Fruit fly (Drosophila melanogaster) whole organism, embryonic: ENCODE results near the gene CG13096.

Source experiments
- Abd-B ChIP-seq: fragments of 200-800 bp; sonication (Bioruptor generic); optimal IDR thresholded peaks from 2 replicates; lab custom pipeline; 2018; ENCODE audit warnings: missing biosample characterization, mild to moderate bottlenecking, missing genetic modification characterization, moderate library complexity
- Bdp1 ChIP-seq: fragments of 200-800 bp; sonication (Bioruptor generic); optimal IDR thresholded peaks from 3 replicates; lab custom pipeline; 2016; ENCODE audit warnings: missing biosample characterization, missing genetic modification characterization
- CG10321 ChIP-seq: fragments of 200-800 bp; sonication (Bioruptor generic); IDR thresholded peaks from 2 replicates; pipeline ENCODE4 v1.3.6; 2022; ENCODE audit warnings: missing biosample characterization, missing genetic modification characterization
- CG11560 ChIP-seq: fragments of 200-800 bp; sonication (Bioruptor generic); IDR thresholded peaks from 3 replicates; pipeline ENCODE4 v1.3.6; 2022; ENCODE audit warnings: missing biosample characterization, missing genetic modification characterization
- CG12659 ChIP-seq: fragments of 200-800 bp; sonication (Bioruptor generic); optimal IDR thresholded peaks from 3 replicates; lab custom pipeline; 2017; ENCODE audit warnings: mild to moderate bottlenecking, missing biosample characterization, missing genetic modification reagents, missing genetic modification characterization
- CG14667 ChIP-seq: fragments of 200-800 bp; sonication (Bioruptor generic); IDR thresholded peaks from 2 replicates; pipeline ENCODE4 v1.3.6; 2022; ENCODE audit warnings: missing biosample characterization, missing genetic modification characterization
- CG15269 ChIP-seq: fragments of 200-800 bp; sonication (Bioruptor generic); optimal IDR thresholded peaks from 2 replicates; lab custom pipeline; 2018; ENCODE audit warnings: missing biosample characterization, mild to moderate bottlenecking, missing genetic modification characterization, moderate library complexity
- CG15601 ChIP-seq: fragments of 200-800 bp; sonication (Bioruptor generic); optimal IDR thresholded peaks from 3 replicates; lab custom pipeline; 2019; ENCODE audit warnings: missing biosample characterization, mild to moderate bottlenecking, missing genetic modification characterization, moderate library complexity
- CG15696 ChIP-seq: fragments of 200-800 bp; sonication (Bioruptor generic); optimal IDR thresholded peaks from 2 replicates; lab custom pipeline; 2019; ENCODE audit warnings: missing biosample characterization, mild to moderate bottlenecking, missing genetic modification characterization, moderate library complexity
- CG17829 ChIP-seq: fragments of 200-800 bp; optimal IDR thresholded peaks from 2 replicates; lab custom pipeline; 2019; ENCODE audit warnings: missing biosample characterization, mild to moderate bottlenecking, missing genetic modification characterization, moderate library complexity
- CG2712 ChIP-seq: fragments of 200-800 bp; optimal IDR thresholded peaks from 3 replicates; lab custom pipeline; 2019; ENCODE audit warnings: missing biosample characterization, mild to moderate bottlenecking, missing genetic modification characterization, moderate library complexity
- CG31365 ChIP-seq: fragments of 200-800 bp; sonication (Bioruptor generic); optimal IDR thresholded peaks from 2 replicates; lab custom pipeline; 2018; ENCODE audit warnings: missing biosample characterization, mild to moderate bottlenecking, missing genetic modification characterization
- CG31388 ChIP-seq: fragments of 200-800 bp; sonication (Bioruptor generic); optimal IDR thresholded peaks from 2 replicates; lab custom pipeline; 2016; ENCODE audit warnings: missing biosample characterization, missing genetic modification characterization
- CG5180 ChIP-seq: fragments of 200-800 bp; sonication (Bioruptor generic); optimal IDR thresholded peaks from 3 replicates; lab custom pipeline; 2017; ENCODE audit warnings: missing biosample characterization, missing genetic modification characterization, mild to moderate bottlenecking, moderate library complexity, missing genetic modification reagents
- CG8359 ChIP-seq: fragments of 200-800 bp; sonication (Bioruptor generic); optimal IDR thresholded peaks from 2 replicates; lab custom pipeline; 2017; ENCODE audit warnings: missing biosample characterization, mild to moderate bottlenecking, missing genetic modification characterization, borderline replicate concordance
- CG9215 ChIP-seq: fragments of 200-800 bp; sonication (Bioruptor generic); IDR thresholded peaks from 2 replicates; pipeline ENCODE4 v1.3.6; 2022; ENCODE audit warnings: missing biosample characterization, missing genetic modification characterization
- CG9797 ChIP-seq: fragments of 200-800 bp; sonication (Bioruptor generic); optimal IDR thresholded peaks from 3 replicates; lab custom pipeline; 2018; ENCODE audit warnings: missing biosample characterization, mild to moderate bottlenecking, missing genetic modification characterization
- CG9817 ChIP-seq: fragments of 200-800 bp; sonication (Bioruptor generic); optimal IDR thresholded peaks from 2 replicates; lab custom pipeline; 2018; ENCODE audit warnings: missing biosample characterization, mild to moderate bottlenecking, missing genetic modification characterization, moderate library complexity
- CkIIα-i1 ChIP-seq: fragments of 200-800 bp; sonication (Bioruptor generic); IDR thresholded peaks from 2 replicates; pipeline ENCODE4 v1.3.6; 2022; ENCODE audit warnings: missing biosample characterization, missing genetic modification characterization
- D19B ChIP-seq: fragments of 200-800 bp; sonication (Bioruptor generic); optimal IDR thresholded peaks from 2 replicates; lab custom pipeline; 2017; ENCODE audit warnings: missing biosample characterization, mild to moderate bottlenecking, missing genetic modification characterization
- Dip3 ChIP-seq: fragments of 200-800 bp; sonication (Bioruptor generic); optimal IDR thresholded peaks from 3 replicates; lab custom pipeline; 2016; ENCODE audit warnings: missing biosample characterization, missing genetic modification characterization
- Fer2 ChIP-seq: fragments of 200-800 bp; sonication (Bioruptor generic); optimal IDR thresholded peaks from 2 replicates; lab custom pipeline; 2018; ENCODE audit warnings: missing biosample characterization, mild to moderate bottlenecking, missing genetic modification characterization, moderate library complexity
- Fer3 ChIP-seq: fragments of 200-800 bp; sonication (Bioruptor generic); optimal IDR thresholded peaks from 2 replicates; lab custom pipeline; 2018; ENCODE audit warnings: missing biosample characterization, mild to moderate bottlenecking, missing genetic modification characterization, moderate library complexity
- HLH3B ChIP-seq: fragments of 200-800 bp; sonication (Bioruptor generic); IDR thresholded peaks from 2 replicates; pipeline ENCODE4 v1.3.6; 2022; ENCODE audit warnings: missing biosample characterization, missing genetic modification characterization
- HLH54F ChIP-seq: fragments of 200-800 bp; sonication (Bioruptor generic); optimal IDR thresholded peaks from 3 replicates; lab custom pipeline; 2016; ENCODE audit warnings: missing biosample characterization, missing genetic modification characterization
- NC2α ChIP-seq: fragments of 200-800 bp; sonication (Bioruptor generic); optimal IDR thresholded peaks from 2 replicates; lab custom pipeline; 2016; ENCODE audit warnings: missing biosample characterization, missing genetic modification characterization
- Oaz ChIP-seq: fragments of 200-800 bp; sonication (Bioruptor generic); IDR thresholded peaks from 2 replicates; pipeline ENCODE4 v1.3.6; 2022; ENCODE audit warnings: missing biosample characterization, missing genetic modification characterization
- Rx ChIP-seq: fragments of 200-800 bp; sonication (Bioruptor generic); IDR thresholded peaks from 2 replicates; pipeline ENCODE4 v1.3.6; 2022; ENCODE audit warnings: missing biosample characterization, missing genetic modification characterization
- Usf ChIP-seq: fragments of 200-800 bp; sonication (Bioruptor generic); optimal IDR thresholded peaks from 2 replicates; lab custom pipeline; 2017; ENCODE audit warnings: missing genotype, missing biosample characterization, missing genetic modification characterization
- Xrp1 ChIP-seq: fragments of 200-800 bp; sonication (Bioruptor generic); IDR thresholded peaks from 2 replicates; pipeline ENCODE4 v1.3.6; 2022; ENCODE audit warnings: missing biosample characterization, missing genetic modification characterization
- ase ChIP-seq: fragments of 200-800 bp; sonication (Bioruptor generic); IDR thresholded peaks from 3 replicates; pipeline ENCODE4 v1.3.6; 2022; ENCODE audit warnings: missing biosample characterization, missing genetic modification characterization
- chn ChIP-seq: fragments of 200-800 bp; sonication (Bioruptor generic); optimal IDR thresholded peaks from 2 replicates; lab custom pipeline; 2016; ENCODE audit warnings: missing biosample characterization, missing genetic modification characterization
- crp ChIP-seq, 2 experiments: fragments of 200-800 bp; sonication (Bioruptor generic); optimal IDR thresholded peaks; 2 replicates in 1 of 2; 3 replicates in 1 of 2; lab custom pipeline; 2017; ENCODE audit warnings: missing biosample characterization in 2 of 2, missing genetic modification characterization in 2 of 2, mild to moderate bottlenecking in 1 of 2, moderate library complexity in 1 of 2
- exex ChIP-seq: fragments of 200-800 bp; sonication (Bioruptor generic); optimal IDR thresholded peaks from 4 replicates; lab custom pipeline; 2018; ENCODE audit warnings: missing biosample characterization, mild to moderate bottlenecking, missing genetic modification characterization, moderate library complexity
- kay ChIP-seq: fragments of 200-800 bp; sonication (Bioruptor generic); optimal IDR thresholded peaks from 2 replicates; lab custom pipeline; 2016; ENCODE audit warnings: missing biosample characterization, missing genetic modification characterization
- klu ChIP-seq: fragments of 200-800 bp; sonication (Bioruptor generic); IDR thresholded peaks from 2 replicates; pipeline ENCODE4 v1.3.6; 2022; ENCODE audit warnings: missing biosample characterization, missing genetic modification characterization
- lab ChIP-seq: fragments of 200-800 bp; sonication (Bioruptor generic); optimal IDR thresholded peaks from 3 replicates; lab custom pipeline; 2017; ENCODE audit warnings: missing biosample characterization, missing genetic modification characterization, mild to moderate bottlenecking, moderate library complexity, missing genetic modification reagents
- nerfin-1 ChIP-seq: fragments of 200-800 bp; sonication (Bioruptor generic); optimal IDR thresholded peaks from 3 replicates; lab custom pipeline; 2019; ENCODE audit warnings: missing biosample characterization, mild to moderate bottlenecking, missing genetic modification characterization, moderate library complexity
- nom ChIP-seq: fragments of 200-800 bp; sonication (Bioruptor generic); optimal IDR thresholded peaks from 2 replicates; lab custom pipeline; 2017; ENCODE audit warnings: missing biosample characterization, missing genetic modification characterization, mild to moderate bottlenecking, moderate library complexity, missing genetic modification reagents
- psq ChIP-seq: fragments of 200-800 bp; sonication (Bioruptor generic); optimal IDR thresholded peaks from 2 replicates; lab custom pipeline; 2017; ENCODE audit warnings: missing biosample characterization, missing genetic modification characterization
- ro ChIP-seq: fragments of 200-800 bp; sonication (Bioruptor generic); IDR thresholded peaks from 2 replicates; pipeline ENCODE4 v1.3.6; 2022; ENCODE audit warnings: missing biosample characterization, missing genetic modification characterization
- sd ChIP-seq: fragments of 200-800 bp; sonication (Bioruptor generic); optimal IDR thresholded peaks from 3 replicates; lab custom pipeline; 2018; ENCODE audit warnings: missing biosample characterization, mild to moderate bottlenecking, missing genetic modification characterization, moderate library complexity
- seq ChIP-seq: fragments of 200-800 bp; sonication (Bioruptor generic); IDR thresholded peaks from 2 replicates; pipeline ENCODE4 v1.3.6; 2022; ENCODE audit warnings: missing biosample characterization, missing genetic modification characterization
- sima ChIP-seq: fragments of 200-800 bp; sonication (Bioruptor generic); optimal IDR thresholded peaks from 2 replicates; lab custom pipeline; 2016; ENCODE audit warnings: missing biosample characterization, missing genetic modification characterization
- sqz ChIP-seq: fragments of 200-800 bp; sonication (Bioruptor generic); optimal IDR thresholded peaks from 3 replicates; lab custom pipeline; 2018; ENCODE audit warnings: missing biosample characterization, mild to moderate bottlenecking, missing genetic modification characterization
- tap ChIP-seq: fragments of 200-800 bp; optimal IDR thresholded peaks from 3 replicates; lab custom pipeline; 2019; ENCODE audit warnings: missing biosample characterization, mild to moderate bottlenecking, missing genetic modification characterization, moderate library complexity
- tin ChIP-seq: fragments of 200-800 bp; sonication (Bioruptor generic); optimal IDR thresholded peaks from 3 replicates; lab custom pipeline; 2016; ENCODE audit warnings: missing biosample characterization, missing genetic modification characterization
- ttk ChIP-seq: fragments of 200-800 bp; sonication (Bioruptor generic); IDR thresholded peaks from 2 replicates; pipeline ENCODE4 v2.1.2; 2022; ENCODE audit warnings: missing biosample characterization, missing genetic modification characterization

CG13096 gene

DNA sequence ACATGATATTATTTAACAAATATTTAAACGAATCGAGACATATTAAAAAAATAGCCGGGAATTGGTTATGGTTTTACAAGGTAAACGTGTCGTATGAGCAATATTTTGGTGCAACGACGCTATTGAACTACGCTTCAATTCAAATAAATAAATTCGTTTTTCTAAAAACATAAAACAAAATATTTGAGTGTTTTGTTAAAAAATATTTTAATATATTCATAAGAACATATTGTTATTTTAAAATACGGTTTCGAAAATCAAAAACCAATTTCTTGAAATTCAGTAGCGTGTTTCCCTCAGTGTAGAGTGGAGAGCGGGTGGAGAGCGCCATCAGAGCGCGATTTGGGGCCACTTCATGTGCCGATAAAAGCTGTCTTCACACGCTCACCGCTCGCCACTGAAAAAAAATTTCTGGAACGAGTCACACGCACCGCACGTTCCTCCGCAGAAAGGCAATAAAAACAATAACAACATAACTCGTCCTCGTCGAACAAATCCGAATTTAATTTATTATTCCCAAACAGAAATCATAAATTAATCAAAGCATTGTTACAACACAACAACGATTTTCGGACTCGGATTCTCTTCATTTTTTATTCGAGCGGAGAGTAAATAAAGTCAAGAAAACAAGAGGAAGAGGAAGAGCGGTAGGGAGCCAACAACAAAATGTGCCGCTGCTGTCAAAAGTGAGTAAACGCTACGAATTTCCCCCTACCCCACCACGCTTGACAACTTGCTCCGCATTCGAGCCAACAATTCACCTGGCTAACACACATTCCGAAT lies 23.9 kb upstream of the CG13096 start (continued):
- TF ChIP-seq Usf (GFP tag; lab: Kevin White, UChicago) (peak; percentile 92), HLH3B (GFP tag; lab: Robert Waterston, UW) (peak; percentile 78), ro (GFP tag; lab: Robert Waterston, UW) (peak; percentile 63; the same call in 1 of the 2 replicates), CG17829 (tag; lab: Kevin White, UChicago) (peak; percentile 96), Rx (GFP tag; lab: Robert Waterston, UW) (peak; percentile 45; the same call in 1 of the 2 replicates), tin (peak; percentile 84), Oaz (GFP tag; lab: Robert Waterston, UW) (peak; percentile 67), CG10321 (peak; percentile 34; the same call in 1 of the 2 replicates), D19B (GFP tag; lab: Kevin White, UChicago) (peak; percentile 85), CG31388 (GFP tag; lab: Kevin White, UChicago) (peak; percentile 48), exex (tag; lab: Kevin White, UChicago) (peak; percentile 51), CkIIα-i1 (GFP tag; lab: Robert Waterston, UW) (no peak), CG14667 (GFP tag; lab: Robert Waterston, UW) (no peak; the same call in none of the 2 replicates), CG2712 (tag; lab: Kevin White, UChicago) (peak; percentile 95), Abd-B (GFP tag; lab: Kevin White, UChicago) (peak; percentile 89), Fer2 (tag; lab: Kevin White, UChicago) (peak; percentile 81), nerfin-1 (tag; lab: Kevin White, UChicago) (peak; percentile 87), seq (GFP tag; lab: Robert Waterston, UW) (peak; percentile 63), ase (GFP tag; lab: Robert Waterston, UW) (peak; percentile 68), sqz (GFP tag; lab: Kevin White, UChicago) (peak; percentile 90), sima (GFP tag; lab: Kevin White, UChicago) (no peak), Xrp1 (GFP tag; lab: Robert Waterston, UW) (peak; percentile 80), CG9215 (GFP tag; lab: Robert Waterston, UW) (peak; percentile 84), CG31365 (tag; lab: Kevin White, UChicago) (peak; percentile 0), Fer3 (tag; lab: Kevin White, UChicago) (peak; percentile 85), tap (tag; lab: Kevin White, UChicago) (peak; percentile 91), CG15269 (tag; lab: Kevin White, UChicago) (peak; percentile 95), CG12659 (GFP tag; lab: Kevin White, UChicago) (peak; percentile 94), HLH54F (GFP tag; lab: Kevin White, UChicago) (peak; percentile 51), crp (GFP tag; optimal IDR thresholded peaks at IDR 0.05; lab: Kevin White, UChicago) (peak in 1 of 2 experiments; percentile 44), chn (GFP tag; lab: Kevin White, UChicago) (peak; percentile 9), CG9817 (tag; lab: Kevin White, UChicago) (peak; percentile 75), CG15696 (tag; lab: Kevin White, UChicago) (peak; percentile 69), CG5180 (GFP tag; lab: Kevin White, UChicago) (peak; percentile 82), Bdp1 (peak; percentile 57), nom (GFP tag; lab: Kevin White, UChicago) (peak; percentile 67), CG11560 (peak; percentile 74; the same call in 1 of the 3 replicates), sd (no peak), Dip3 (GFP tag; lab: Kevin White, UChicago) (peak; percentile 38), NC2α (no peak), CG15601 (tag; lab: Kevin White, UChicago) (peak; percentile 92), lab (GFP tag; lab: Kevin White, UChicago) (peak; percentile 86), CG8359 (GFP tag; lab: Kevin White, UChicago) (peak; percentile 84), klu (peak; percentile 84; the same call in 1 of the 2 replicates), ttk (GFP tag; lab: Robert Waterston, UW) (peak; percentile 72), kay (GFP tag; lab: Kevin White, UChicago) (peak; percentile 23), CG9797 (GFP tag; lab: Kevin White, UChicago) (peak; percentile 18), psq (GFP tag; lab: Kevin White, UChicago) (peak; percentile 76)
